Fruit fly (Drosophila melanogaster): ENCODE data around the gene dpr8.
"Not testable (repeated sequence)": the region's sequence is repeated elsewhere in the genome, so short reads cannot be mapped to it uniquely, and the experiment has no call there.

dm6 chrX:14378506-14378905 is 56.5 kb downstream of the dpr8 start, which contains the start of gene betaNACtes3:
- not testable (repeated sequence) for TF ChIP-seq Hr78 (GFP tag; optimal IDR thresholded peaks at IDR 0.05); NC2β (GFP tag; optimal IDR thresholded peaks at IDR 0.05); trem (tag; optimal IDR thresholded peaks at IDR 0.05); phol (tag; optimal IDR thresholded peaks at IDR 0.05); Six4 (GFP tag; optimal IDR thresholded peaks at IDR 0.05); D19B (GFP tag; optimal IDR thresholded peaks at IDR 0.05); CG10321 (GFP tag; IDR thresholded peaks at IDR 0.05); CG11093 (GFP tag; IDR thresholded peaks at IDR 0.05); Blimp-1 (GFP tag; optimal IDR thresholded peaks at IDR 0.05); nmo (GFP tag; optimal IDR thresholded peaks at IDR 0.05); CG16779 (GFP tag; IDR thresholded peaks at IDR 0.05); grau (tag; optimal IDR thresholded peaks at IDR 0.05); Hand (GFP tag; optimal IDR thresholded peaks at IDR 0.05)

All from whole organism, embryonic.